Fruit fly (Drosophila melanogaster): ENCODE results near the gene Pbp95.

Pbp95 gene

dm6 chr3R:8032923-8033478 lies 19.4 kb downstream of the Pbp95 start, which contains the start of the genes CG11035 and unc-45 (continued):
- TF ChIP-seq bsh (GFP tag; optimal IDR thresholded peaks at IDR 0.05) (no peak), hbn (GFP tag; IDR thresholded peaks at IDR 0.05; ENCODE audit: partially characterized antibody) (peak; percentile 71), CG16815 (GFP tag; optimal IDR thresholded peaks at IDR 0.05) (no peak), Myb (GFP tag; optimal IDR thresholded peaks at IDR 0.05) (no peak), D19B (GFP tag; optimal IDR thresholded peaks at IDR 0.05) (no peak), CG32532 (GFP tag; IDR thresholded peaks at IDR 0.05) (peak; percentile 55), CG34376 (GFP tag; optimal IDR thresholded peaks at IDR 0.05) (peak; percentile 20), CG1529 (GFP tag; optimal IDR thresholded peaks at IDR 0.05) (no peak), Nf-YB (GFP tag; optimal IDR thresholded peaks at IDR 0.05) (no peak), shn (GFP tag; optimal IDR thresholded peaks at IDR 0.05) (no peak), CG15269 (tag; optimal IDR thresholded peaks at IDR 0.05) (peak; percentile 22), psq (GFP tag; optimal IDR thresholded peaks at IDR 0.05) (no peak), chinmo (GFP tag; IDR thresholded peaks at IDR 0.05; ENCODE audit: partially characterized antibody) (0 out of 4 replicates have a peak, but pooled peaks have one; percentile 75), CG4404 (GFP tag; IDR thresholded peaks at IDR 0.05) (no peak), CG15011 (GFP tag; optimal IDR thresholded peaks at IDR 0.05) (no peak), CG12391 (tag; optimal IDR thresholded peaks at IDR 0.05) (peak; percentile 70), ssp (GFP tag; IDR thresholded peaks at IDR 0.05) (no peak), amos (GFP tag; IDR thresholded peaks at IDR 0.05; ENCODE audit: partially characterized antibody) (peak; percentile 77), CG10321 (GFP tag; IDR thresholded peaks at IDR 0.05) (no peak), fru (optimal IDR thresholded peaks at IDR 0.05) (no peak), dpn (GFP tag; optimal IDR thresholded peaks at IDR 0.05) (peak; percentile 17 to 50), Asciz (GFP tag; optimal IDR thresholded peaks at IDR 0.05) (no peak), GATAe (GFP tag; conservative IDR thresholded peaks at IDR 0.05) (no peak), Hr39 (optimal IDR thresholded peaks at IDR 0.05) (no peak), vnd (GFP tag; IDR thresholded peaks at IDR 0.05; ENCODE audit: partially characterized antibody) (peak; percentile 61; the same call in 2 of the 3 replicates), Abd-B (GFP tag; optimal IDR thresholded peaks at IDR 0.05) (peak; percentile 42), CG6654 (GFP tag; optimal IDR thresholded peaks at IDR 0.05) (no peak), ac (GFP tag; optimal IDR thresholded peaks at IDR 0.05) (no peak), H2.0 (GFP tag; IDR thresholded peaks at IDR 0.05) (no peak), CG9727 (GFP tag; optimal IDR thresholded peaks at IDR 0.05) (peak; percentile 56), jing (GFP tag; optimal IDR thresholded peaks at IDR 0.05) (no peak), CG6689 (GFP tag; IDR thresholded peaks at IDR 0.05) (peak; percentile 55), mam (GFP tag; optimal IDR thresholded peaks at IDR 0.05) (peak; percentile 78), Deaf1 (tag; optimal IDR thresholded peaks at IDR 0.05) (no peak), Usf (GFP tag; optimal IDR thresholded peaks at IDR 0.05) (no peak), salm (tag; optimal IDR thresholded peaks at IDR 0.05) (no peak), tx (GFP tag; optimal IDR thresholded peaks at IDR 0.05) (no peak), org-1 (GFP tag; optimal IDR thresholded peaks at IDR 0.05) (no peak), NC2β (GFP tag; optimal IDR thresholded peaks at IDR 0.05) (peak; percentile 11), CG14441 (GFP tag; IDR thresholded peaks at IDR 0.05) (no peak; the same call in 1 of the 2 replicates), CG10654 (GFP tag; optimal IDR thresholded peaks at IDR 0.05) (peak; percentile 16), her (GFP tag; optimal IDR thresholded peaks at IDR 0.05) (no peak), chn (GFP tag; optimal IDR thresholded peaks at IDR 0.05) (no peak), Ptx1 (GFP tag; IDR thresholded peaks at IDR 0.05) (peak; percentile 59), CG4282 (GFP tag; optimal IDR thresholded peaks at IDR 0.05) (no peak), CG4820 (GFP tag; optimal IDR thresholded peaks at IDR 0.05) (no peak), CG10209 (GFP tag; optimal IDR thresholded peaks at IDR 0.05) (no peak), Aef1 (GFP tag; IDR thresholded peaks at IDR 0.05) (0 out of 3 replicates have a peak, but pooled peaks have one; percentile 20), peb (GFP tag; IDR thresholded peaks at IDR 0.05) (no peak), CG18262 (tag; optimal IDR thresholded peaks at IDR 0.05) (peak; percentile 62), twi (tag; optimal IDR thresholded peaks at IDR 0.05) (peak; percentile 39), wor (GFP tag; IDR thresholded peaks at IDR 0.05) (no peak)

Data from whole organism, embryonic.